Worm (Caenorhabditis elegans) whole organism, young adult: ENCODE measurements around the gene fcmt-1.

Experiments
- C06A6.2 ChIP-seq: fragments of 200-800 bp; sonication (Bioruptor generic); conservative IDR thresholded peaks from 2 replicates; pipeline ENCODE4 v1.3.6; 2022; ENCODE audit warnings: missing genetic modification characterization, missing compliant biosample characterization
- F23B12.7 ChIP-seq: sonication (generic microtip); optimal IDR thresholded peaks from 2 replicates; lab custom pipeline; 2017; ENCODE audit warnings: missing genetic modification characterization, mild to moderate bottlenecking, missing compliant biosample characterization, antibody characterized with exemption, moderate library complexity; ENCODE audit not compliant: insufficient read depth
- ama-1 ChIP-seq, 3 experiments: fragments of 150-350 bp in 1 of 3; sonication (generic microtip) in 2 of 3; optimal IDR thresholded peaks; 2 replicates each; lab custom pipeline; 2014 to 2018; ENCODE audit warnings: missing biosample characterization in 2 of 3, missing genetic modification characterization in 2 of 3, missing genetic modification reagents in 2 of 3
- attf-3 ChIP-seq: fragments of 200-800 bp; sonication (Bioruptor generic); conservative IDR thresholded peaks from 2 replicates; pipeline ENCODE4 v1.3.6; 2022; ENCODE audit warnings: missing genetic modification reagents, missing genetic modification characterization, missing compliant biosample characterization
- bed-2 ChIP-seq: fragments of 200-800 bp; sonication (Bioruptor generic); IDR thresholded peaks from 2 replicates; pipeline ENCODE4 v1.3.6; 2022; ENCODE audit warnings: missing genetic modification reagents, missing genetic modification characterization, missing compliant biosample characterization
- ccch-3 ChIP-seq: fragments of 200-800 bp; sonication (Bioruptor generic); optimal IDR thresholded peaks from 2 replicates; lab custom pipeline; 2018; ENCODE audit warnings: mild to moderate bottlenecking, missing genetic modification characterization, missing compliant biosample characterization
- cebp-1 ChIP-seq, 2 experiments: fragments of 200-800 bp in 1 of 2; sonication (Bioruptor generic) in 1 of 2; sonication (generic microtip) in 1 of 2; IDR thresholded peaks in 1 of 2; optimal IDR thresholded peaks in 1 of 2; 2 replicates each; pipeline versions ENCODE4 v1.3.6 to Lab custom; 2017 to 2022; ENCODE audit warnings: missing compliant biosample characterization in 2 of 2, missing genetic modification characterization in 2 of 2, mild to moderate bottlenecking in 1 of 2, missing genetic modification reagents in 1 of 2, moderate library complexity in 1 of 2
- cebp-2 ChIP-seq: fragments of 200-800 bp; sonication (Bioruptor generic); IDR thresholded peaks from 2 replicates; pipeline ENCODE4 v1.3.6; 2022; ENCODE audit warnings: missing genetic modification characterization, missing compliant biosample characterization
- ceh-27 ChIP-seq: fragments of 200-800 bp; sonication (Bioruptor generic); optimal IDR thresholded peaks from 2 replicates; lab custom pipeline; 2018; ENCODE audit warnings: mild to moderate bottlenecking, missing genetic modification characterization, moderate library complexity, missing compliant biosample characterization
- ceh-40 ChIP-seq: fragments of 200-800 bp; sonication (Bioruptor generic); IDR thresholded peaks from 2 replicates; pipeline ENCODE4 v1.3.6; 2022; ENCODE audit warnings: missing genetic modification characterization, missing compliant biosample characterization
- ceh-91 ChIP-seq: fragments of 200-800 bp; sonication (Bioruptor generic); IDR thresholded peaks from 2 replicates; pipeline ENCODE4 v1.3.6; 2022; ENCODE audit warnings: missing genetic modification reagents, missing genetic modification characterization, missing compliant biosample characterization
- dpl-1 ChIP-seq: fragments of 150-350 bp; optimal IDR thresholded peaks from 2 replicates; lab custom pipeline; 2014; ENCODE audit warnings: missing biosample characterization, missing genetic modification reagents, missing genetic modification characterization
- efl-1 ChIP-seq: fragments of 150-350 bp; optimal IDR thresholded peaks from 2 replicates; lab custom pipeline; 2014; ENCODE audit warnings: missing biosample characterization, missing genetic modification reagents, missing genetic modification characterization
- hlh-12 ChIP-seq: sonication (generic microtip); optimal IDR thresholded peaks from 2 replicates; lab custom pipeline; 2016; ENCODE audit warnings: missing genetic modification characterization, missing compliant biosample characterization
- hmg-1.2 ChIP-seq: fragments of 200-800 bp; sonication (Bioruptor generic); IDR thresholded peaks from 2 replicates; pipeline ENCODE4 v1.3.6; 2022; ENCODE audit warnings: missing genetic modification reagents, missing genetic modification characterization, missing compliant biosample characterization
- hsf-1 ChIP-seq: fragments of 200-800 bp; sonication (Bioruptor generic); IDR thresholded peaks from 2 replicates; pipeline ENCODE4 v1.3.6; 2022; ENCODE audit warnings: missing genetic modification reagents, missing genetic modification characterization, missing compliant biosample characterization
- let-607 ChIP-seq, 2 experiments: fragments of 200-800 bp in 1 of 2; sonication (Bioruptor generic) in 1 of 2; sonication (generic microtip) in 1 of 2; optimal IDR thresholded peaks; 2 replicates each; lab custom pipeline; 2016 to 2018; ENCODE audit warnings: mild to moderate bottlenecking in 2 of 2, missing compliant biosample characterization in 2 of 2, missing genetic modification characterization in 2 of 2, moderate library complexity in 2 of 2, missing genotype in 1 of 2
- lin-54 ChIP-seq: fragments of 200-800 bp; sonication (Bioruptor generic); optimal IDR thresholded peaks from 2 replicates; lab custom pipeline; 2018; ENCODE audit warnings: mild to moderate bottlenecking, missing genetic modification characterization, missing compliant biosample characterization
- lsl-1 ChIP-seq: fragments of 200-800 bp; sonication (Bioruptor generic); optimal IDR thresholded peaks from 2 replicates; lab custom pipeline; 2018; ENCODE audit warnings: mild to moderate bottlenecking, missing genetic modification characterization, moderate library complexity, missing compliant biosample characterization
- madf-6 ChIP-seq: fragments of 200-800 bp; sonication (Bioruptor generic); IDR thresholded peaks from 2 replicates; pipeline ENCODE4 v1.3.6; 2022; ENCODE audit warnings: missing genetic modification reagents, missing genetic modification characterization, missing compliant biosample characterization
- mcd-1 ChIP-seq: fragments of 200-800 bp; sonication (Bioruptor generic); IDR thresholded peaks from 2 replicates; pipeline ENCODE4 v1.3.6; 2022; ENCODE audit warnings: missing genetic modification reagents, missing genetic modification characterization, missing compliant biosample characterization
- mel-28 ChIP-seq: sonication (generic microtip); optimal IDR thresholded peaks from 2 replicates; lab custom pipeline; 2016; ENCODE audit warnings: borderline replicate concordance, mild to moderate bottlenecking, missing genetic modification characterization, missing compliant biosample characterization
- mes-4 ChIP-seq: sonication (generic microtip); optimal IDR thresholded peaks from 2 replicates; lab custom pipeline; 2016; ENCODE audit warnings: missing genotype, missing genetic modification characterization, missing compliant biosample characterization
- mxl-1 ChIP-seq: sonication (generic microtip); optimal IDR thresholded peaks from 2 replicates; lab custom pipeline; 2016; ENCODE audit warnings: missing genetic modification characterization, missing compliant biosample characterization
- nfya-2 ChIP-seq: fragments of 200-800 bp; sonication (Bioruptor generic); IDR thresholded peaks from 2 replicates; pipeline ENCODE4 v1.3.6; 2022; ENCODE audit warnings: missing genetic modification reagents, missing genetic modification characterization, missing compliant biosample characterization
- nhr-120 ChIP-seq: fragments of 200-800 bp; sonication (Bioruptor generic); IDR thresholded peaks from 2 replicates; pipeline ENCODE4 v1.3.6; 2022; ENCODE audit warnings: missing genetic modification characterization, missing compliant biosample characterization
- nhr-179 ChIP-seq: sonication (generic microtip); optimal IDR thresholded peaks from 2 replicates; lab custom pipeline; 2016; ENCODE audit warnings: mild to moderate bottlenecking, missing genetic modification characterization, missing compliant biosample characterization
- nhr-80 ChIP-seq: sonication (generic microtip); optimal IDR thresholded peaks from 2 replicates; lab custom pipeline; 2016; ENCODE audit warnings: missing genetic modification characterization, missing compliant biosample characterization
- pbrm-1 ChIP-seq: fragments of 200-800 bp; sonication (Bioruptor generic); IDR thresholded peaks from 2 replicates; pipeline ENCODE4 v1.3.6; 2022; ENCODE audit warnings: missing genetic modification reagents, missing genetic modification characterization, missing compliant biosample characterization
- pha-4 ChIP-seq: fragments of 150-350 bp; sonication (generic microtip); optimal IDR thresholded peaks from 2 replicates; lab custom pipeline; 2014; ENCODE audit warnings: missing biosample characterization, missing genetic modification reagents, missing genetic modification characterization
- rcor-1 ChIP-seq: fragments of 200-800 bp; sonication (Bioruptor generic); IDR thresholded peaks from 2 replicates; pipeline ENCODE4 v1.3.6; 2022; ENCODE audit warnings: missing genetic modification reagents, missing genetic modification characterization, missing compliant biosample characterization
- rec-8 ChIP-seq, 2 experiments: sonication (generic microtip); optimal IDR thresholded peaks; 2 replicates each; lab custom pipeline; 2016; ENCODE audit warnings: mild to moderate bottlenecking in 2 of 2, missing genetic modification characterization in 2 of 2, missing genetic modification reagents in 2 of 2, missing genotype in 2 of 2, missing biosample characterization in 1 of 2, missing compliant biosample characterization in 1 of 2, moderate library complexity in 1 of 2
- rpc-1 ChIP-seq, 2 experiments: fragments of 150-350 bp in 1 of 2; sonication (generic microtip) in 1 of 2; optimal IDR thresholded peaks; 2 replicates each; lab custom pipeline; 2014 to 2018; ENCODE audit warnings: missing biosample characterization in 1 of 2, missing genetic modification characterization in 1 of 2, missing genetic modification reagents in 1 of 2, missing genotype in 1 of 2
- sea-2 ChIP-seq: fragments of 200-800 bp; sonication (Bioruptor generic); IDR thresholded peaks from 2 replicates; pipeline ENCODE4 v1.3.6; 2022; ENCODE audit warnings: missing genetic modification characterization, missing compliant biosample characterization
- snpc-1.3 ChIP-seq: sonication (generic microtip); optimal IDR thresholded peaks from 2 replicates; lab custom pipeline; 2017; ENCODE audit warnings: missing genetic modification characterization, mild to moderate bottlenecking, missing compliant biosample characterization, antibody characterized with exemption, moderate library complexity, missing genotype, missing genetic modification reagents; ENCODE audit not compliant: insufficient read depth
- snpc-3.4 ChIP-seq: sonication (generic microtip); optimal IDR thresholded peaks from 2 replicates; lab custom pipeline; 2017; ENCODE audit warnings: missing genetic modification characterization, mild to moderate bottlenecking, missing compliant biosample characterization, antibody characterized with exemption, moderate library complexity, missing genotype, missing genetic modification reagents
- sptf-2 ChIP-seq: fragments of 200-800 bp; sonication (Bioruptor generic); optimal IDR thresholded peaks from 2 replicates; lab custom pipeline; 2018; ENCODE audit warnings: mild to moderate bottlenecking, missing genetic modification characterization, missing compliant biosample characterization
- tlf-1 ChIP-seq: fragments of 200-800 bp; sonication (Bioruptor generic); optimal IDR thresholded peaks from 2 replicates; lab custom pipeline; 2018; ENCODE audit warnings: mild to moderate bottlenecking, missing genetic modification characterization, missing compliant biosample characterization
- unc-62 ChIP-seq: fragments of 150-350 bp; optimal IDR thresholded peaks from 2 replicates; lab custom pipeline; 2014; ENCODE audit warnings: missing biosample characterization, missing genetic modification reagents, missing genetic modification characterization
- xnd-1 ChIP-seq: sonication (generic microtip); optimal IDR thresholded peaks from 2 replicates; lab custom pipeline; 2016; ENCODE audit warnings: missing genotype, missing genetic modification reagents, missing genetic modification characterization, missing compliant biosample characterization
- zfh-2 ChIP-seq: fragments of 200-800 bp; sonication (Bioruptor generic); conservative IDR thresholded peaks from 2 replicates; pipeline ENCODE4 v1.3.6; 2022; ENCODE audit warnings: missing genetic modification reagents, missing genetic modification characterization, missing compliant biosample characterization
- ztf-18 ChIP-seq: sonication (generic microtip); optimal IDR thresholded peaks from 2 replicates; lab custom pipeline; 2016; ENCODE audit warnings: missing genotype, mild to moderate bottlenecking, missing genetic modification characterization, missing compliant biosample characterization
- ztf-28 ChIP-seq: fragments of 200-800 bp; sonication (Bioruptor generic); IDR thresholded peaks from 2 replicates; pipeline ENCODE4 v1.3.6; 2022; ENCODE audit warnings: missing genetic modification reagents, missing genetic modification characterization, missing compliant biosample characterization
- ztf-6 ChIP-seq: fragments of 200-800 bp; sonication (Bioruptor generic); IDR thresholded peaks from 2 replicates; pipeline ENCODE4 v1.3.6; 2022; ENCODE audit warnings: missing genetic modification reagents, missing genetic modification characterization, missing compliant biosample characterization

fcmt-1 gene

DNA sequence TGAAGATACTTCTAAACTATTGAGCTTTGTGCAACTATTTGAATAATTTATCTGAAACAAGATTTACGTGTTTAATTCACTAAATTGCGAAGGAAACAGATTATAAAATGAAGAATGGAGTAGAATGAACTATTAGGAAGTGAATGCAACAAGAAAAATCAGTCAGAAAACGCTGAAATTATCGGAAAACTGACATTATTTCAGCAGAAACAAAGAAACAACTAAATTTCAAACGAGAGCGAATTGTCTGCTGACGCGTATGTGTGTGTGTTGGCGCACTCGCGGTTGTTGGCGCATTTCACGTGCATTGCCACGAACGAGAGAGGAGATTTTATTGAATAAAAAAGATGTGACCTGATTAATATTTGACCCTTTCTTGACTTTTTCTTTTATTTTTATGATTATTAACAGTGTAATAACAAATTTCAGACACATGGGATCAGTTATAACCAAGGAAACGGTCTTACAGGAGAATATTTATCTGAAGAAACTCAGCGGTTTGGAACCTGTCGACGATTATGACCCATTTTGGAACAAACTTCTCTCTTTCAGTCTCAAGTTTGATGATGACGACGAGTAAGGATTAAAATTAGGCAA, 33.4 kb downstream of the fcmt-1 start, which contains the start of the genes trr-1 and C47D12.2 (continued):
- TF ChIP-seq dpl-1 (GFP tag; lab: Kevin White, UChicago) (peak; percentile 56), mes-4 (no peak), sptf-2 (GFP tag; lab: Kevin White, UChicago) (no peak), mel-28 (tag; lab: Kevin White, UChicago) (no peak), efl-1 (peak; percentile 43), snpc-1.3 (tag; lab: Kevin White, UChicago) (no peak), pha-4 (tag; lab: Kevin White, UChicago) (no peak), attf-3 (GFP tag; lab: Robert Waterston, UW) (peak; percentile 56; the same call in 1 of the 2 replicates), nhr-80 (tag; lab: Kevin White, UChicago) (peak; percentile 42), ztf-18 (tag; lab: Kevin White, UChicago) (peak; percentile 95), mcd-1 (peak; percentile 70), hsf-1 (GFP tag; lab: Robert Waterston, UW) (no peak), pbrm-1 (GFP tag; lab: Robert Waterston, UW) (0 out of 2 replicates have a peak, but pooled peaks have one; percentile 51), lsl-1 (GFP tag; lab: Kevin White, UChicago) (peak; percentile 68), ztf-6 (GFP tag; lab: Robert Waterston, UW) (no peak), ztf-28 (GFP tag; lab: Robert Waterston, UW) (no peak), cebp-2 (GFP tag; lab: Robert Waterston, UW) (no peak), xnd-1 (tag; lab: Kevin White, UChicago) (peak; percentile 18), cebp-1 (GFP tag; IDR thresholded peaks at IDR 0.05; lab: Robert Waterston, UW) (no peak), cebp-1 (tag; optimal IDR thresholded peaks at IDR 0.05; lab: Kevin White, UChicago) (no peak), zfh-2 (GFP tag; lab: Robert Waterston, UW) (no peak), ccch-3 (GFP tag; lab: Kevin White, UChicago) (no peak), ceh-40 (GFP tag; lab: Robert Waterston, UW) (no peak), rec-8 (tag; optimal IDR thresholded peaks at IDR 0.05; lab: Kevin White, UChicago) (no peak), sea-2 (GFP tag; lab: Robert Waterston, UW) (no peak), hmg-1.2 (GFP tag; lab: Robert Waterston, UW) (peak; percentile 36; the same call in 1 of the 2 replicates), nhr-179 (tag; lab: Kevin White, UChicago) (no peak), ceh-91 (GFP tag; lab: Robert Waterston, UW) (no peak), rcor-1 (GFP tag; lab: Robert Waterston, UW) (peak; percentile 32; the same call in 1 of the 2 replicates), snpc-3.4 (peak; percentile 5), madf-6 (GFP tag; lab: Robert Waterston, UW) (peak; percentile 71), ama-1 (optimal IDR thresholded peaks at IDR 0.05; lab: Kevin White, UChicago) (no peak), ama-1 (GFP tag; optimal IDR thresholded peaks at IDR 0.05; lab: Kevin White, UChicago) (no peak), nhr-120 (GFP tag; lab: Robert Waterston, UW) (no peak), ceh-27 (GFP tag; lab: Kevin White, UChicago) (no peak), bed-2 (GFP tag; lab: Robert Waterston, UW) (no peak), nfya-2 (GFP tag; lab: Robert Waterston, UW) (no peak), tlf-1 (peak; percentile 32), mxl-1 (no peak), F23B12.7 (no peak), C06A6.2 (GFP tag; lab: Robert Waterston, UW) (no peak), unc-62 (GFP tag; lab: Kevin White, UChicago) (no peak), hlh-12 (no peak), lin-54 (GFP tag; lab: Kevin White, UChicago) (peak; percentile 83), rpc-1 (optimal IDR thresholded peaks at IDR 0.05; lab: Kevin White, UChicago) (no peak), rpc-1 (tag; optimal IDR thresholded peaks at IDR 0.05; lab: Kevin White, UChicago) (no peak), let-607 (tag; optimal IDR thresholded peaks at IDR 0.05; lab: Kevin White, UChicago) (no peak)
- TF ChIP-seq, all 124 proteins: peak for 23
